Worm (Caenorhabditis elegans) whole organism, young adult: ENCODE results near the gene irld-47.
A peak's percentile ranks its signal among the peaks of the same experiment; 100 is the strongest.

Experiments used
- B0035.1 ChIP-seq: sonication (generic microtip); optimal IDR thresholded peaks from 2 replicates; lab custom pipeline; 2016; ENCODE audit warnings: missing genetic modification characterization, mild to moderate bottlenecking, missing compliant biosample characterization, missing genotype, missing genetic modification reagents
- F39B2.1 ChIP-seq: fragments of 200-800 bp; sonication (Bioruptor generic); IDR thresholded peaks from 2 replicates; pipeline ENCODE4 v1.3.6; 2022; ENCODE audit warnings: missing genetic modification reagents, missing genetic modification characterization, missing compliant biosample characterization
- F49E8.2 ChIP-seq: sonication (generic microtip); optimal IDR thresholded peaks from 3 replicates; lab custom pipeline; 2017; ENCODE audit warnings: missing genetic modification characterization, mild to moderate bottlenecking, missing compliant biosample characterization, antibody characterized with exemption, moderate library complexity; ENCODE audit not compliant: insufficient read depth
- F57A8.1 ChIP-seq: fragments of 200-800 bp; sonication (Bioruptor generic); optimal IDR thresholded peaks from 2 replicates; lab custom pipeline; 2018; ENCODE audit warnings: mild to moderate bottlenecking, missing genetic modification characterization, moderate library complexity, missing compliant biosample characterization
- K11D2.4 ChIP-seq: fragments of 200-800 bp; sonication (Bioruptor generic); IDR thresholded peaks from 2 replicates; pipeline ENCODE4 v1.3.6; 2022; ENCODE audit warnings: missing genetic modification reagents, missing genetic modification characterization, missing compliant biosample characterization
- Y53F4B.3 ChIP-seq: fragments of 200-800 bp; sonication (Bioruptor generic); IDR thresholded peaks from 2 replicates; pipeline ENCODE4 v1.3.6; 2022; ENCODE audit warnings: missing genetic modification reagents, missing genetic modification characterization, missing compliant biosample characterization
- Y56A3A.18 ChIP-seq: fragments of 200-800 bp; sonication (Bioruptor generic); IDR thresholded peaks from 2 replicates; pipeline ENCODE4 v1.3.6; 2022; ENCODE audit warnings: missing genetic modification reagents, missing genetic modification characterization, missing compliant biosample characterization
- Y67H2A.10 ChIP-seq: fragments of 200-800 bp; sonication (Bioruptor generic); conservative IDR thresholded peaks from 2 replicates; pipeline ENCODE4 v1.3.6; 2022; ENCODE audit warnings: missing genetic modification reagents, missing genetic modification characterization, missing compliant biosample characterization
- aptf-3 ChIP-seq: fragments of 200-800 bp; sonication (Bioruptor generic); IDR thresholded peaks from 2 replicates; pipeline ENCODE4 v1.3.6; 2022; ENCODE audit warnings: missing genetic modification characterization, missing compliant biosample characterization
- attf-6 ChIP-seq: fragments of 200-800 bp; sonication (Bioruptor generic); IDR thresholded peaks from 2 replicates; pipeline ENCODE4 v1.3.6; 2022; ENCODE audit warnings: missing genetic modification reagents, missing genetic modification characterization, missing compliant biosample characterization
- bed-2 ChIP-seq: fragments of 200-800 bp; sonication (Bioruptor generic); IDR thresholded peaks from 2 replicates; pipeline ENCODE4 v1.3.6; 2022; ENCODE audit warnings: missing genetic modification reagents, missing genetic modification characterization, missing compliant biosample characterization
- ceh-79 ChIP-seq: sonication (generic microtip); optimal IDR thresholded peaks from 2 replicates; lab custom pipeline; 2017; ENCODE audit warnings: mild to moderate bottlenecking, missing genetic modification characterization, missing compliant biosample characterization
- chd-7 ChIP-seq: sonication (generic microtip); optimal IDR thresholded peaks from 2 replicates; lab custom pipeline; 2016; ENCODE audit warnings: mild to moderate bottlenecking, missing genetic modification characterization, moderate library complexity, missing compliant biosample characterization
- efl-1 ChIP-seq: fragments of 150-350 bp; optimal IDR thresholded peaks from 2 replicates; lab custom pipeline; 2014; ENCODE audit warnings: missing biosample characterization, missing genetic modification reagents, missing genetic modification characterization
- egrh-3 ChIP-seq: fragments of 200-800 bp; sonication (Bioruptor generic); IDR thresholded peaks from 2 replicates; pipeline ENCODE4 v1.3.6; 2022; ENCODE audit warnings: missing genetic modification reagents, missing genetic modification characterization, missing compliant biosample characterization
- let-607 ChIP-seq, 2 experiments: fragments of 200-800 bp in 1 of 2; sonication (Bioruptor generic) in 1 of 2; sonication (generic microtip) in 1 of 2; optimal IDR thresholded peaks; 2 replicates each; lab custom pipeline; 2016 to 2018; ENCODE audit warnings: mild to moderate bottlenecking in 2 of 2, missing compliant biosample characterization in 2 of 2, missing genetic modification characterization in 2 of 2, moderate library complexity in 2 of 2, missing genotype in 1 of 2
- lin-35 ChIP-seq, 3 experiments: fragments of 150-350 bp in 2 of 3; sonication (generic microtip) in 1 of 3; optimal IDR thresholded peaks; 2 replicates each; lab custom pipeline; 2014 to 2018; ENCODE audit warnings: missing biosample characterization in 3 of 3, missing genetic modification characterization in 3 of 3, missing genetic modification reagents in 3 of 3
- lsl-1 ChIP-seq: fragments of 200-800 bp; sonication (Bioruptor generic); optimal IDR thresholded peaks from 2 replicates; lab custom pipeline; 2018; ENCODE audit warnings: mild to moderate bottlenecking, missing genetic modification characterization, moderate library complexity, missing compliant biosample characterization
- lsy-27 ChIP-seq: sonication (generic microtip); optimal IDR thresholded peaks from 2 replicates; lab custom pipeline; 2017; ENCODE audit warnings: missing genetic modification characterization, mild to moderate bottlenecking, missing compliant biosample characterization, antibody characterized with exemption, missing genotype, borderline replicate concordance; ENCODE audit not compliant: insufficient read depth
- madf-10 ChIP-seq: sonication (generic microtip); optimal IDR thresholded peaks from 2 replicates; lab custom pipeline; 2016; ENCODE audit warnings: mild to moderate bottlenecking, missing genetic modification characterization, missing compliant biosample characterization
- madf-6 ChIP-seq: fragments of 200-800 bp; sonication (Bioruptor generic); IDR thresholded peaks from 2 replicates; pipeline ENCODE4 v1.3.6; 2022; ENCODE audit warnings: missing genetic modification reagents, missing genetic modification characterization, missing compliant biosample characterization
- mel-28 ChIP-seq: sonication (generic microtip); optimal IDR thresholded peaks from 2 replicates; lab custom pipeline; 2016; ENCODE audit warnings: borderline replicate concordance, mild to moderate bottlenecking, missing genetic modification characterization, missing compliant biosample characterization
- mes-4 ChIP-seq: sonication (generic microtip); optimal IDR thresholded peaks from 2 replicates; lab custom pipeline; 2016; ENCODE audit warnings: missing genotype, missing genetic modification characterization, missing compliant biosample characterization
- nfya-2 ChIP-seq: fragments of 200-800 bp; sonication (Bioruptor generic); IDR thresholded peaks from 2 replicates; pipeline ENCODE4 v1.3.6; 2022; ENCODE audit warnings: missing genetic modification reagents, missing genetic modification characterization, missing compliant biosample characterization
- nfyb-1 ChIP-seq: fragments of 200-800 bp; sonication (Bioruptor generic); IDR thresholded peaks from 2 replicates; pipeline ENCODE4 v1.3.6; 2022; ENCODE audit warnings: missing genetic modification reagents, missing genetic modification characterization, missing compliant biosample characterization
- nhr-179 ChIP-seq: sonication (generic microtip); optimal IDR thresholded peaks from 2 replicates; lab custom pipeline; 2016; ENCODE audit warnings: mild to moderate bottlenecking, missing genetic modification characterization, missing compliant biosample characterization
- nhr-27 ChIP-seq: fragments of 200-800 bp; sonication (Bioruptor generic); optimal IDR thresholded peaks from 2 replicates; lab custom pipeline; 2018; ENCODE audit warnings: mild to moderate bottlenecking, missing genetic modification characterization, moderate library complexity, missing compliant biosample characterization
- nhr-80 ChIP-seq: sonication (generic microtip); optimal IDR thresholded peaks from 2 replicates; lab custom pipeline; 2016; ENCODE audit warnings: missing genetic modification characterization, missing compliant biosample characterization
- rpc-1 ChIP-seq, 2 experiments: fragments of 150-350 bp in 1 of 2; sonication (generic microtip) in 1 of 2; optimal IDR thresholded peaks; 2 replicates each; lab custom pipeline; 2014 to 2018; ENCODE audit warnings: missing biosample characterization in 1 of 2, missing genetic modification characterization in 1 of 2, missing genetic modification reagents in 1 of 2, missing genotype in 1 of 2
- snpc-4 ChIP-seq, 5 experiments: fragments of 150-350 bp in 1 of 5; sonication (generic microtip) in 4 of 5; optimal IDR thresholded peaks; 2 replicates each; lab custom pipeline; 2014 to 2018; ENCODE audit warnings: missing genetic modification characterization in 5 of 5, missing biosample characterization in 3 of 5, antibody characterized with exemption in 2 of 5, mild to moderate bottlenecking in 2 of 5, missing compliant biosample characterization in 2 of 5, missing genotype in 2 of 5, moderate library complexity in 2 of 5, missing genetic modification reagents in 1 of 5
- sptf-2 ChIP-seq: fragments of 200-800 bp; sonication (Bioruptor generic); optimal IDR thresholded peaks from 2 replicates; lab custom pipeline; 2018; ENCODE audit warnings: mild to moderate bottlenecking, missing genetic modification characterization, missing compliant biosample characterization
- xnd-1 ChIP-seq: sonication (generic microtip); optimal IDR thresholded peaks from 2 replicates; lab custom pipeline; 2016; ENCODE audit warnings: missing genotype, missing genetic modification reagents, missing genetic modification characterization, missing compliant biosample characterization
- zfh-2 ChIP-seq: fragments of 200-800 bp; sonication (Bioruptor generic); conservative IDR thresholded peaks from 2 replicates; pipeline ENCODE4 v1.3.6; 2022; ENCODE audit warnings: missing genetic modification reagents, missing genetic modification characterization, missing compliant biosample characterization
- ztf-22 ChIP-seq: fragments of 200-800 bp; sonication (Bioruptor generic); optimal IDR thresholded peaks from 2 replicates; lab custom pipeline; 2018; ENCODE audit warnings: mild to moderate bottlenecking, missing genetic modification characterization, moderate library complexity, missing compliant biosample characterization
- ztf-25 ChIP-seq: fragments of 200-800 bp; sonication (Bioruptor generic); IDR thresholded peaks from 2 replicates; pipeline ENCODE4 v1.3.6; 2022; ENCODE audit warnings: missing genetic modification reagents, missing genetic modification characterization, missing compliant biosample characterization
- ztf-28 ChIP-seq: fragments of 200-800 bp; sonication (Bioruptor generic); IDR thresholded peaks from 2 replicates; pipeline ENCODE4 v1.3.6; 2022; ENCODE audit warnings: missing genetic modification reagents, missing genetic modification characterization, missing compliant biosample characterization
- ztf-3 ChIP-seq: fragments of 200-800 bp; sonication (Bioruptor generic); optimal IDR thresholded peaks from 2 replicates; lab custom pipeline; 2018; ENCODE audit warnings: mild to moderate bottlenecking, missing genetic modification characterization, missing compliant biosample characterization

The irld-47 gene

ce11 chrII:7808153-7808552, 14.2 kb downstream of the irld-47 start:
- no peak for TF ChIP-seq nfya-2
- TF ChIP-seq F39B2.1 (GFP tag; lab: Robert Waterston, UW), result no peak
- no peak for TF ChIP-seq Y56A3A.18
- TF ChIP-seq madf-10 (tag; lab: Kevin White, UChicago), result no peak
- TF ChIP-seq lsy-27 (tag; lab: Kevin White, UChicago), result no peak
- no peak for TF ChIP-seq lsl-1 (GFP tag; lab: Kevin White, UChicago)
- TF ChIP-seq ceh-79 (tag; lab: Kevin White, UChicago), result no peak
- TF ChIP-seq lin-35 (GFP tag; optimal IDR thresholded peaks at IDR 0.05; lab: Kevin White, UChicago), result no peak
- no peak for TF ChIP-seq ztf-25 (GFP tag; lab: Robert Waterston, UW)

ce11 chrII:7806872-7807271, 15.5 kb downstream of the irld-47 start:
- TF ChIP-seq madf-6 (GFP tag; lab: Robert Waterston, UW) (no peak), efl-1 (GFP tag; lab: Kevin White, UChicago) (peak; percentile 77)

- no peak for TF ChIP-seq nhr-27 (tag; lab: Kevin White, UChicago)
These were observed 16.3 kb downstream of the irld-47 start for ce11 chrII:7806054-7806453.

ce11 chrII:7803174-7803573, 19.2 kb downstream of the irld-47 start:
- no peak for TF ChIP-seq madf-6 (GFP tag; lab: Robert Waterston, UW)
- TF ChIP-seq zfh-2 (GFP tag; lab: Robert Waterston, UW), result no peak
- TF ChIP-seq F49E8.2 (tag; lab: Kevin White, UChicago), result no peak
- no peak for TF ChIP-seq aptf-3 (GFP tag; lab: Robert Waterston, UW)
- TF ChIP-seq mes-4 (tag; lab: Kevin White, UChicago), result no peak
- TF ChIP-seq nhr-179 (tag; lab: Kevin White, UChicago), result no peak
- TF ChIP-seq bed-2 (GFP tag; lab: Robert Waterston, UW), result no peak
- TF ChIP-seq F57A8.1, result no peak
- TF ChIP-seq nfyb-1, result no peak
- no peak for TF ChIP-seq Y67H2A.10 (GFP tag; lab: Robert Waterston, UW)
- TF ChIP-seq sptf-2 (GFP tag; lab: Kevin White, UChicago), result no peak
- TF ChIP-seq chd-7 (tag; lab: Kevin White, UChicago), result no peak
- TF ChIP-seq K11D2.4 (GFP tag; lab: Robert Waterston, UW), result no peak
- no peak for TF ChIP-seq Y53F4B.3 (GFP tag; lab: Robert Waterston, UW)
- TF ChIP-seq mel-28 (tag; lab: Kevin White, UChicago), result no peak
- no peak for TF ChIP-seq B0035.1 (tag; lab: Kevin White, UChicago)
- TF ChIP-seq rpc-1 (optimal IDR thresholded peaks at IDR 0.05; lab: Kevin White, UChicago), result no peak
- no peak for TF ChIP-seq rpc-1 (tag; optimal IDR thresholded peaks at IDR 0.05; lab: Kevin White, UChicago)
- no peak for TF ChIP-seq nhr-80 (tag; lab: Kevin White, UChicago)
- TF ChIP-seq attf-6 (GFP tag; lab: Robert Waterston, UW), result no peak
- TF ChIP-seq let-607 (tag; optimal IDR thresholded peaks at IDR 0.05; lab: Kevin White, UChicago), result no peak

ce11 chrII:7801899-7802298, 20.5 kb downstream of the irld-47 start:
- TF ChIP-seq ztf-3 (GFP tag; lab: Kevin White, UChicago) (no peak), egrh-3 (GFP tag; lab: Robert Waterston, UW) (no peak), sptf-2 (GFP tag; lab: Kevin White, UChicago) (no peak), ztf-22 (GFP tag; lab: Kevin White, UChicago) (no peak), xnd-1 (no peak), efl-1 (GFP tag; lab: Kevin White, UChicago) (no peak), attf-6 (GFP tag; lab: Robert Waterston, UW) (no peak), snpc-4 (GFP tag; optimal IDR thresholded peaks at IDR 0.05; lab: Kevin White, UChicago) (no peak), snpc-4 (tag; optimal IDR thresholded peaks at IDR 0.05; lab: Kevin White, UChicago) (no peak), ztf-28 (GFP tag; lab: Robert Waterston, UW) (no peak)
